Fruit fly (Drosophila melanogaster) Kc167 (cell line): ENCODE results near the gene yellow-g.
A peak's percentile ranks its signal among the peaks of the same experiment; 100 is the strongest.

ENCODE experiments used
- Myc ChIP-seq: fragments of >200 bp; optimal IDR thresholded peaks from 2 replicates; lab custom pipeline; 2017; ENCODE audit warnings: missing external identifiers
- Sin3A ChIP-seq: fragments of >200 bp; optimal IDR thresholded peaks from 2 replicates; lab custom pipeline; 2018; ENCODE audit warnings: missing external identifiers
- h ChIP-seq: fragments of >200 bp; optimal IDR thresholded peaks from 3 replicates; lab custom pipeline; 2018; ENCODE audit warnings: missing external identifiers
- insv ChIP-seq: fragments of >200 bp; optimal IDR thresholded peaks from 3 replicates; lab custom pipeline; 2018; ENCODE audit warnings: missing external identifiers
- psq ChIP-seq: fragments of >200 bp; optimal IDR thresholded peaks from 2 replicates; lab custom pipeline; 2017; ENCODE audit warnings: missing external identifiers
- ttk ChIP-seq: sonication (Bioruptor generic); optimal IDR thresholded peaks from 2 replicates; lab custom pipeline; 2017; ENCODE audit warnings: missing external identifiers

yellow-g gene

dm6 chr3L:2272669-2273068 is at the start of gene yellow-g:
yellow-g (minus strand) TSS chr3L:2272769.
- TF ChIP-seq Sin3A (lab: Kevin White, UChicago) (no peak), Myc (lab: Kevin White, UChicago) (no peak), insv (no peak), psq (lab: Kevin White, UChicago) (no peak), h (lab: Kevin White, UChicago) (no peak), ttk (no peak)

dm6 chr3L:2282506-2282905 is 9.9 kb upstream of the yellow-g start, which contains the start of gene MsR2:
MsR2 (plus strand) TSS chr3L:2282883.
- TF ChIP-seq ttk (no peak), Myc (lab: Kevin White, UChicago) (no peak), Sin3A (lab: Kevin White, UChicago) (no peak), h (lab: Kevin White, UChicago) (no peak), psq (lab: Kevin White, UChicago) (no peak), insv (no peak)

dm6 chr3L:2276250-2276649 is 3.7 kb upstream of the yellow-g start, which contains the start of gene yellow-g2:
yellow-g2 (plus strand) TSS chr3L:2276550.
- no peak for TF ChIP-seq psq (lab: Kevin White, UChicago)
- no peak for TF ChIP-seq h (lab: Kevin White, UChicago)
- no peak for TF ChIP-seq ttk
- TF ChIP-seq Myc (lab: Kevin White, UChicago): no peak
- TF ChIP-seq Sin3A (lab: Kevin White, UChicago): no peak
- TF ChIP-seq insv: no peak

- TF ChIP-seq Myc (lab: Kevin White, UChicago) (no peak), insv (no peak), h (lab: Kevin White, UChicago) (no peak), Sin3A (lab: Kevin White, UChicago) (no peak), ttk (no peak), psq (lab: Kevin White, UChicago) (no peak)
These were observed 823 bp upstream of the yellow-g start for dm6 chr3L:2273392-2273791.

dm6 chr3L:2268525-2268924 is 4.0 kb downstream of the yellow-g start, which contains the start of gene CG32302:
CG32302 (plus strand) TSS chr3L:2268825.
- TF ChIP-seq psq (lab: Kevin White, UChicago): no peak
- TF ChIP-seq Sin3A (lab: Kevin White, UChicago): no peak
- TF ChIP-seq h (lab: Kevin White, UChicago): no peak
- TF ChIP-seq ttk: no peak
- TF ChIP-seq Myc (lab: Kevin White, UChicago): no peak
- TF ChIP-seq insv: no peak

dm6 chr3L:2267558-2267957 is 5.0 kb downstream of the yellow-g start, which contains the start of gene obst-I:
obst-I (plus strand) TSS chr3L:2267858.
- TF ChIP-seq Myc (lab: Kevin White, UChicago) (no peak), ttk (no peak), psq (lab: Kevin White, UChicago) (no peak), Sin3A (lab: Kevin White, UChicago) (no peak), h (lab: Kevin White, UChicago) (no peak), insv (no peak)

- no peak for TF ChIP-seq h (lab: Kevin White, UChicago)
- TF ChIP-seq psq (lab: Kevin White, UChicago): no peak
These were observed 6.7 kb downstream of the yellow-g start, which contains the start of the genes ecd and CG13806 for dm6 chr3L:2265692-2266444. ecd (minus strand) TSS chr3L:2265857. CG13806 (plus strand) TSS chr3L:2266394.

dm6 chr3L:2262515-2262944 is 10.0 kb downstream of the yellow-g start, which contains the start of the genes oxt and CG13807:
oxt (minus strand) TSS chr3L:2262664.
CG13807 (plus strand) TSS chr3L:2262919.
- TF ChIP-seq Myc (lab: Kevin White, UChicago): no peak
- TF ChIP-seq h (lab: Kevin White, UChicago): no peak
- TF ChIP-seq Sin3A (lab: Kevin White, UChicago): no peak
- no peak for TF ChIP-seq insv
- TF ChIP-seq ttk: no peak
- no peak for TF ChIP-seq psq (lab: Kevin White, UChicago)

dm6 chr3L:2261282-2261681 is 11.3 kb downstream of the yellow-g start:
- TF ChIP-seq Myc (lab: Kevin White, UChicago) (no peak), ttk (peak; percentile 1)

- TF ChIP-seq h (lab: Kevin White, UChicago): no peak
- no peak for TF ChIP-seq insv
- TF ChIP-seq psq (lab: Kevin White, UChicago): no peak
- no peak for TF ChIP-seq Myc (lab: Kevin White, UChicago)
- no peak for TF ChIP-seq Sin3A (lab: Kevin White, UChicago)
- no peak for TF ChIP-seq ttk
These were observed 15.1 kb downstream of the yellow-g start, which contains the start of the genes CG1275 and Elp5 for dm6 chr3L:2257412-2257862. CG1275 (minus strand) TSS chr3L:2257423. Elp5 (plus strand) TSS chr3L:2257456.

dm6 chr3L:2256422-2257172 is 16.0 kb downstream of the yellow-g start:
- TF ChIP-seq h (lab: Kevin White, UChicago) (no peak), psq (lab: Kevin White, UChicago) (no peak), insv (no peak), Sin3A (lab: Kevin White, UChicago) (no peak), Myc (lab: Kevin White, UChicago) (no peak), ttk (no peak)

dm6 chr3L:2255775-2256174 is 16.8 kb downstream of the yellow-g start:
- no peak for TF ChIP-seq Sin3A (lab: Kevin White, UChicago)
- TF ChIP-seq Myc (lab: Kevin White, UChicago): no peak
- TF ChIP-seq insv: no peak
- no peak for TF ChIP-seq h (lab: Kevin White, UChicago)
- TF ChIP-seq psq (lab: Kevin White, UChicago): no peak
- no peak for TF ChIP-seq ttk
